Fruit fly (Drosophila melanogaster) whole organism, embryonic: ENCODE data around the gene CG8668.
A peak's percentile ranks its signal among the peaks of the same experiment; 100 is the strongest.

ENCODE experiments used
- Aef1 ChIP-seq: fragments of 200-800 bp; sonication (Bioruptor generic); IDR thresholded peaks from 3 replicates; pipeline ENCODE4 v1.3.6; 2022; ENCODE audit warnings: missing biosample characterization, missing genetic modification characterization
- B-H1 ChIP-seq: fragments of 200-800 bp; sonication (Bioruptor generic); IDR thresholded peaks from 3 replicates; pipeline ENCODE4 v1.3.6; 2022; ENCODE audit warnings: missing biosample characterization, missing genetic modification characterization
- Blimp-1 ChIP-seq: fragments of 200-800 bp; sonication (Bioruptor generic); optimal IDR thresholded peaks from 3 replicates; lab custom pipeline; 2018; ENCODE audit warnings: missing biosample characterization, missing genetic modification characterization, mild to moderate bottlenecking, moderate library complexity, missing genetic modification reagents
- CG10543 ChIP-seq: fragments of 200-800 bp; sonication (Bioruptor generic); optimal IDR thresholded peaks from 3 replicates; lab custom pipeline; 2017; ENCODE audit warnings: missing biosample characterization, mild to moderate bottlenecking, missing genetic modification characterization, moderate library complexity
- CG10979 ChIP-seq: fragments of 200-800 bp; sonication (Bioruptor generic); optimal IDR thresholded peaks from 2 replicates; lab custom pipeline; 2018; ENCODE audit warnings: missing biosample characterization, mild to moderate bottlenecking, missing genetic modification characterization, moderate library complexity
- CG12155 ChIP-seq: fragments of 200-800 bp; sonication (Bioruptor generic); optimal IDR thresholded peaks from 3 replicates; lab custom pipeline; 2016; ENCODE audit warnings: missing biosample characterization, missing genetic modification characterization
- CG12659 ChIP-seq: fragments of 200-800 bp; sonication (Bioruptor generic); optimal IDR thresholded peaks from 3 replicates; lab custom pipeline; 2017; ENCODE audit warnings: mild to moderate bottlenecking, missing biosample characterization, missing genetic modification reagents, missing genetic modification characterization
- CG14710 ChIP-seq: fragments of 200-800 bp; sonication (Bioruptor generic); optimal IDR thresholded peaks from 3 replicates; lab custom pipeline; 2019; ENCODE audit warnings: missing biosample characterization, mild to moderate bottlenecking, missing genetic modification characterization, moderate library complexity
- CG15514 ChIP-seq: fragments of 200-800 bp; sonication (Bioruptor generic); optimal IDR thresholded peaks from 3 replicates; lab custom pipeline; 2017; ENCODE audit warnings: missing biosample characterization, missing genetic modification characterization, mild to moderate bottlenecking, moderate library complexity, missing genetic modification reagents
- CG15696 ChIP-seq: fragments of 200-800 bp; sonication (Bioruptor generic); optimal IDR thresholded peaks from 2 replicates; lab custom pipeline; 2019; ENCODE audit warnings: missing biosample characterization, mild to moderate bottlenecking, missing genetic modification characterization, moderate library complexity
- CG16813 ChIP-seq: fragments of 200-800 bp; sonication (Bioruptor generic); IDR thresholded peaks from 3 replicates; pipeline ENCODE4 v1.3.6; 2022; ENCODE audit warnings: missing biosample characterization, missing genetic modification characterization; ENCODE audit not compliant: partially characterized antibody
- CG17568 ChIP-seq: fragments of 200-800 bp; sonication (Bioruptor generic); optimal IDR thresholded peaks from 2 replicates; lab custom pipeline; 2018; ENCODE audit warnings: missing biosample characterization, mild to moderate bottlenecking, missing genetic modification characterization, moderate library complexity
- CG18262 ChIP-seq: fragments of 200-800 bp; optimal IDR thresholded peaks from 3 replicates; lab custom pipeline; 2019; ENCODE audit warnings: missing biosample characterization, mild to moderate bottlenecking, missing genetic modification characterization, moderate library complexity
- CG2875 ChIP-seq: fragments of 200-800 bp; sonication (Bioruptor generic); optimal IDR thresholded peaks from 2 replicates; lab custom pipeline; 2017; ENCODE audit warnings: missing biosample characterization, mild to moderate bottlenecking, missing genetic modification characterization, missing genetic modification reagents
- CG2889 ChIP-seq: fragments of 200-800 bp; sonication (Bioruptor generic); IDR thresholded peaks from 3 replicates; pipeline ENCODE4 v1.3.6; 2022; ENCODE audit warnings: missing biosample characterization, missing genetic modification characterization
- CG3163 ChIP-seq: fragments of 200-800 bp; sonication (Bioruptor generic); optimal IDR thresholded peaks from 3 replicates; lab custom pipeline; 2016; ENCODE audit warnings: missing biosample characterization, missing genetic modification characterization
- CG32767 ChIP-seq: fragments of 200-800 bp; sonication (Bioruptor generic); IDR thresholded peaks from 2 replicates; pipeline ENCODE4 v1.3.6; 2022; ENCODE audit warnings: missing biosample characterization, missing genetic modification characterization
- CG6765 ChIP-seq: fragments of 200-800 bp; sonication (Bioruptor generic); optimal IDR thresholded peaks from 3 replicates; lab custom pipeline; 2017; ENCODE audit warnings: missing biosample characterization, mild to moderate bottlenecking, missing genetic modification characterization
- CG7963 ChIP-seq: fragments of 200-800 bp; sonication (Bioruptor generic); IDR thresholded peaks from 3 replicates; pipeline ENCODE4 v1.3.6; 2022; ENCODE audit warnings: missing biosample characterization, missing genetic modification characterization; ENCODE audit not compliant: partially characterized antibody
- CHES-1-like ChIP-seq: fragments of 200-800 bp; sonication (Bioruptor generic); optimal IDR thresholded peaks from 2 replicates; lab custom pipeline; 2016; ENCODE audit warnings: missing biosample characterization, missing genetic modification characterization
- Dad ChIP-seq: fragments of 200-800 bp; sonication (Bioruptor generic); optimal IDR thresholded peaks from 3 replicates; lab custom pipeline; 2016; ENCODE audit warnings: missing biosample characterization, missing genetic modification characterization
- E2f2 ChIP-seq: fragments of 200-800 bp; sonication (Bioruptor generic); IDR thresholded peaks from 2 replicates; pipeline ENCODE4 v1.3.6; 2022; ENCODE audit warnings: missing biosample characterization, missing genetic modification characterization
- Fer3 ChIP-seq: fragments of 200-800 bp; sonication (Bioruptor generic); optimal IDR thresholded peaks from 2 replicates; lab custom pipeline; 2018; ENCODE audit warnings: missing biosample characterization, mild to moderate bottlenecking, missing genetic modification characterization, moderate library complexity
- Gsc ChIP-seq: fragments of 200-800 bp; sonication (Bioruptor generic); IDR thresholded peaks from 2 replicates; pipeline ENCODE4 v1.3.6; 2022; ENCODE audit warnings: missing biosample characterization, missing genetic modification characterization
- HmgZ ChIP-seq: fragments of 200-800 bp; sonication (Bioruptor generic); optimal IDR thresholded peaks from 2 replicates; lab custom pipeline; 2018; ENCODE audit warnings: missing biosample characterization, mild to moderate bottlenecking, missing genetic modification characterization
- Ptx1 ChIP-seq: fragments of 200-800 bp; sonication (Bioruptor generic); IDR thresholded peaks from 2 replicates; pipeline ENCODE4 v1.3.6; 2022; ENCODE audit warnings: missing biosample characterization, missing genetic modification characterization
- ac ChIP-seq: fragments of 200-800 bp; sonication (Bioruptor generic); optimal IDR thresholded peaks from 3 replicates; lab custom pipeline; 2017; ENCODE audit warnings: missing biosample characterization, mild to moderate bottlenecking, missing genetic modification characterization
- ase ChIP-seq: fragments of 200-800 bp; sonication (Bioruptor generic); IDR thresholded peaks from 3 replicates; pipeline ENCODE4 v1.3.6; 2022; ENCODE audit warnings: missing biosample characterization, missing genetic modification characterization
- ato ChIP-seq: fragments of 200-800 bp; sonication (Bioruptor generic); IDR thresholded peaks from 2 replicates; pipeline ENCODE4 v1.3.6; 2022; ENCODE audit warnings: missing biosample characterization, missing genetic modification characterization; ENCODE audit not compliant: partially characterized antibody
- bcd ChIP-seq: fragments of 200-800 bp; sonication (Bioruptor generic); optimal IDR thresholded peaks from 2 replicates; lab custom pipeline; 2017; ENCODE audit warnings: missing biosample characterization, mild to moderate bottlenecking, missing genetic modification characterization
- chif ChIP-seq, 2 experiments: fragments of 200-800 bp; sonication (Bioruptor generic); optimal IDR thresholded peaks; 3 replicates each; lab custom pipeline; 2016; ENCODE audit warnings: missing biosample characterization in 2 of 2, missing genetic modification characterization in 2 of 2
- chn ChIP-seq: fragments of 200-800 bp; sonication (Bioruptor generic); optimal IDR thresholded peaks from 2 replicates; lab custom pipeline; 2016; ENCODE audit warnings: missing biosample characterization, missing genetic modification characterization
- dm ChIP-seq: fragments of 200-800 bp; sonication (Bioruptor generic); optimal IDR thresholded peaks from 3 replicates; lab custom pipeline; 2016; ENCODE audit warnings: missing biosample characterization, missing genetic modification characterization
- dmrt11E ChIP-seq: fragments of 200-800 bp; sonication (Bioruptor generic); optimal IDR thresholded peaks from 3 replicates; lab custom pipeline; 2018; ENCODE audit warnings: missing biosample characterization, mild to moderate bottlenecking, missing genetic modification characterization, moderate library complexity
- dmrt99B ChIP-seq: fragments of 200-800 bp; sonication (Bioruptor generic); optimal IDR thresholded peaks from 2 replicates; lab custom pipeline; 2018; ENCODE audit warnings: missing biosample characterization, mild to moderate bottlenecking, missing genetic modification characterization, moderate library complexity
- fd3F ChIP-seq: fragments of 200-800 bp; sonication (Bioruptor generic); optimal IDR thresholded peaks from 2 replicates; lab custom pipeline; 2018; ENCODE audit warnings: missing biosample characterization, mild to moderate bottlenecking, missing genetic modification characterization, moderate library complexity
- fru ChIP-seq: fragments of >200 bp; optimal IDR thresholded peaks from 2 replicates; lab custom pipeline; 2017
- ftz-f1 ChIP-seq: fragments of 200-800 bp; sonication (Bioruptor generic); optimal IDR thresholded peaks from 2 replicates; lab custom pipeline; 2016; ENCODE audit warnings: missing biosample characterization, missing genetic modification characterization
- gsb-n ChIP-seq: fragments of 200-800 bp; sonication (Bioruptor generic); optimal IDR thresholded peaks from 3 replicates; lab custom pipeline; 2018; ENCODE audit warnings: missing biosample characterization, mild to moderate bottlenecking, missing genetic modification characterization
- ham ChIP-seq: fragments of 200-800 bp; sonication (Bioruptor generic); IDR thresholded peaks from 2 replicates; pipeline ENCODE4 v1.3.6; 2022; ENCODE audit warnings: missing biosample characterization, missing genetic modification characterization
- jigr1 ChIP-seq: fragments of 200-800 bp; sonication (Bioruptor generic); IDR thresholded peaks from 3 replicates; pipeline ENCODE4 v1.3.6; 2022; ENCODE audit warnings: missing biosample characterization, missing genetic modification characterization
- jumu ChIP-seq: fragments of 200-800 bp; sonication (Bioruptor generic); optimal IDR thresholded peaks from 3 replicates; lab custom pipeline; 2016; ENCODE audit warnings: missing biosample characterization, missing genetic modification characterization
- kah ChIP-seq: fragments of 200-800 bp; sonication (Bioruptor generic); optimal IDR thresholded peaks from 2 replicates; lab custom pipeline; 2018; ENCODE audit warnings: missing biosample characterization, mild to moderate bottlenecking, missing genetic modification characterization
- lola ChIP-seq, 3 experiments: fragments of >200 bp in 2 of 3; fragments of 200-800 bp in 1 of 3; sonication (Bioruptor generic) in 1 of 3; optimal IDR thresholded peaks; 2 replicates each; lab custom pipeline; 2017 to 2019; ENCODE audit warnings: missing biosample characterization in 3 of 3, missing genetic modification characterization in 3 of 3, mild to moderate bottlenecking in 1 of 3, moderate library complexity in 1 of 3
- pb ChIP-seq: fragments of 200-800 bp; sonication (Bioruptor generic); optimal IDR thresholded peaks from 3 replicates; lab custom pipeline; 2016; ENCODE audit warnings: missing biosample characterization, missing genetic modification characterization
- repo ChIP-seq: fragments of 200-800 bp; sonication (Bioruptor generic); optimal IDR thresholded peaks from 2 replicates; lab custom pipeline; 2016; ENCODE audit warnings: missing biosample characterization, missing genetic modification characterization
- scrt ChIP-seq: fragments of 200-800 bp; sonication (Bioruptor generic); optimal IDR thresholded peaks from 2 replicates; lab custom pipeline; 2018; ENCODE audit warnings: missing biosample characterization, mild to moderate bottlenecking, missing genetic modification characterization, moderate library complexity
- slbo ChIP-seq: fragments of 200-800 bp; sonication (Bioruptor generic); IDR thresholded peaks from 2 replicates; pipeline ENCODE4 v1.3.6; 2022; ENCODE audit warnings: missing biosample characterization, missing genetic modification characterization
- slou ChIP-seq: fragments of 200-800 bp; sonication (Bioruptor generic); optimal IDR thresholded peaks from 3 replicates; lab custom pipeline; 2016; ENCODE audit warnings: missing biosample characterization, missing genetic modification characterization
- z ChIP-seq: fragments of 200-800 bp; sonication (Bioruptor generic); IDR thresholded peaks from 3 replicates; pipeline ENCODE4 v1.3.6; 2022; ENCODE audit warnings: missing biosample characterization, missing genetic modification characterization

CG8668 gene

DNA sequence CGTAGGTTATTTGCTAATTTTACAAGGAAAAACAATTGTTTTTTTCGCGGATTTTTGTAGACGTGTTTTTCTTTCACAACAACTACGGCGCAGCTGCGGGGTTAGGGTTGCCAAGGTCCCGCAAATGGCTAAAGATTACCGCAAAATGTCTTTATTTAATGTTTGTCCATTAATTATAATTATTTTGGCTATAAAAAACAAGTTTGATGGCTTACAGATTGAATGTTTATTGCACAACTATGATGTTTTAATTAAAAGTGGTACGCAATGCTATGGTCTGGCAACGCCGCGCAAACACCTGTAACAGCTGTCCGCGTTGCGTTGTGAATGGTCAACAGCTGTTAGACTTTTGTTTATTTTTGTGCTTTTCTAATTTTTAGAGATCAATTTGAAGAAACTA lies 29.9 kb downstream of the CG8668 start (continued):
- TF ChIP-seq ftz-f1 (GFP tag; lab: Kevin White, UChicago) (peak; percentile 71), slbo (GFP tag; lab: Robert Waterston, UW) (peak; percentile 80), lola (GFP tag; optimal IDR thresholded peaks at IDR 0.05; lab: Kevin White, UChicago) (peak in 1 of 3 experiments; percentile 41), jumu (GFP tag; lab: Kevin White, UChicago) (peak; percentile 82), slou (GFP tag; lab: Kevin White, UChicago) (peak; percentile 71), ac (GFP tag; lab: Kevin White, UChicago) (no peak), CG18262 (tag; lab: Kevin White, UChicago) (peak; percentile 61), CG2889 (no peak), HmgZ (tag; lab: Kevin White, UChicago) (peak; percentile 80), dmrt11E (tag; lab: Kevin White, UChicago) (peak; percentile 38), CG12155 (peak; percentile 54), CG3163 (GFP tag; lab: Kevin White, UChicago) (peak; percentile 5), Aef1 (GFP tag; lab: Robert Waterston, UW) (peak; percentile 67), CG2875 (GFP tag; lab: Kevin White, UChicago) (peak; percentile 6), B-H1 (GFP tag; lab: Robert Waterston, UW) (peak; percentile 60; the same call in 1 of the 3 replicates), dmrt99B (tag; lab: Kevin White, UChicago) (peak; percentile 68), CG32767 (GFP tag; lab: Robert Waterston, UW) (peak; percentile 44; the same call in 1 of the 2 replicates), E2f2 (peak; percentile 44; the same call in 1 of the 2 replicates), CG10543 (GFP tag; lab: Kevin White, UChicago) (peak; percentile 23), fd3F (GFP tag; lab: Kevin White, UChicago) (peak; percentile 40), CG17568 (GFP tag; lab: Kevin White, UChicago) (peak; percentile 57), CG14710 (tag; lab: Kevin White, UChicago) (peak; percentile 77), repo (peak; percentile 77), scrt (GFP tag; lab: Kevin White, UChicago) (peak; percentile 95), Gsc (GFP tag; lab: Robert Waterston, UW) (no peak), chn (GFP tag; lab: Kevin White, UChicago) (peak; percentile 77), Ptx1 (GFP tag; lab: Robert Waterston, UW) (peak; percentile 64), Dad (GFP tag; lab: Kevin White, UChicago) (peak; percentile 73), gsb-n (tag; lab: Kevin White, UChicago) (no peak), jigr1 (no peak), Fer3 (tag; lab: Kevin White, UChicago) (peak; percentile 76), dm (GFP tag; lab: Kevin White, UChicago) (peak; percentile 26), ase (GFP tag; lab: Robert Waterston, UW) (0 out of 3 replicates have a peak, but pooled peaks have one; percentile 47), ato (GFP tag; lab: Robert Waterston, UW) (no peak), CHES-1-like (GFP tag; lab: Kevin White, UChicago) (peak; percentile 71), Blimp-1 (GFP tag; lab: Kevin White, UChicago) (peak; percentile 67), CG12659 (GFP tag; lab: Kevin White, UChicago) (peak; percentile 66), CG7963 (GFP tag; lab: Robert Waterston, UW) (no peak), bcd (peak; percentile 74), chif (GFP tag; optimal IDR thresholded peaks at IDR 0.05; lab: Kevin White, UChicago) (peak; percentile 38 to 72), CG15696 (peak; percentile 59), CG16813 (0 out of 3 replicates have a peak, but pooled peaks have one; percentile 16), pb (peak; percentile 37), kah (peak; percentile 99), CG10979 (peak; percentile 64), ham (no peak), CG6765 (GFP tag; lab: Kevin White, UChicago) (no peak), fru (lab: Kevin White, UChicago) (no peak), CG15514 (GFP tag; lab: Kevin White, UChicago) (peak; percentile 82), z (GFP tag; lab: Robert Waterston, UW) (no peak)
